Worm (Caenorhabditis elegans) whole organism, mixed stage, embryonic: ENCODE data around the gene pacs-1.

ENCODE experiments used
- ceh-39 ChIP-seq: fragments of 150-350 bp; optimal IDR thresholded peaks from 2 replicates; lab custom pipeline; 2014; ENCODE audit warnings: missing biosample characterization, missing genetic modification characterization
- ces-1 ChIP-seq: fragments of 150-350 bp; optimal IDR thresholded peaks from 2 replicates; lab custom pipeline; 2014; ENCODE audit warnings: missing biosample characterization, missing genetic modification reagents, missing genetic modification characterization
- cnd-1 ChIP-seq: fragments of 200-800 bp; sonication (Bioruptor generic); optimal IDR thresholded peaks from 2 replicates; lab custom pipeline; 2018; ENCODE audit warnings: mild to moderate bottlenecking, missing genetic modification characterization, missing compliant biosample characterization
- lin-13 ChIP-seq: fragments of 150-350 bp; optimal IDR thresholded peaks from 2 replicates; lab custom pipeline; 2014; ENCODE audit warnings: missing biosample characterization, missing genetic modification characterization
- mab-5 ChIP-seq: fragments of 150-350 bp; optimal IDR thresholded peaks from 2 replicates; lab custom pipeline; 2014; ENCODE audit warnings: missing biosample characterization, missing genetic modification characterization
- nhr-2 ChIP-seq: fragments of 150-350 bp; optimal IDR thresholded peaks from 2 replicates; lab custom pipeline; 2014; ENCODE audit warnings: missing biosample characterization, missing genetic modification characterization
- nhr-28 ChIP-seq: fragments of 150-350 bp; optimal IDR thresholded peaks from 2 replicates; lab custom pipeline; 2014; ENCODE audit warnings: missing biosample characterization, missing genetic modification characterization
- pha-4 ChIP-seq: fragments of 150-350 bp; optimal IDR thresholded peaks from 2 replicates; lab custom pipeline; 2018; ENCODE audit warnings: missing biosample characterization, missing genetic modification reagents, missing genetic modification characterization
- ztf-11 ChIP-seq: fragments of 150-350 bp; optimal IDR thresholded peaks from 2 replicates; lab custom pipeline; 2014; ENCODE audit warnings: missing biosample characterization, missing genetic modification characterization

ce11 chrV:9212499-9212898 lies 4.6 kb downstream of the pacs-1 start:
- TF ChIP-seq nhr-2 (no peak), ces-1 (GFP tag; lab: Kevin White, UChicago) (peak; percentile 98), cnd-1 (tag; lab: Kevin White, UChicago) (no peak), mab-5 (tag; lab: Kevin White, UChicago) (no peak), lin-13 (no peak), nhr-28 (no peak), pha-4 (peak; percentile 74), ceh-39 (tag; lab: Kevin White, UChicago) (peak; percentile 40), ztf-11 (no peak)
